Fruit fly (Drosophila melanogaster): ENCODE data around the gene CG13312.
A peak's percentile ranks its signal among the peaks of the same experiment; 100 is the strongest.

CG13312 gene

dm6 chr3L:8800432-8800831 lies 6.6 kb downstream of the CG13312 start, which contains the start of gene CG13310:
CG13310 (minus strand) TSS chr3L:8800532.
- TF ChIP-seq Abd-B (GFP tag; optimal IDR thresholded peaks at IDR 0.05) (no peak), tai (GFP tag; optimal IDR thresholded peaks at IDR 0.05) (no peak), Jra (GFP tag; optimal IDR thresholded peaks at IDR 0.05) (no peak), dmrt93B (GFP tag; optimal IDR thresholded peaks at IDR 0.05) (no peak)

DNA sequence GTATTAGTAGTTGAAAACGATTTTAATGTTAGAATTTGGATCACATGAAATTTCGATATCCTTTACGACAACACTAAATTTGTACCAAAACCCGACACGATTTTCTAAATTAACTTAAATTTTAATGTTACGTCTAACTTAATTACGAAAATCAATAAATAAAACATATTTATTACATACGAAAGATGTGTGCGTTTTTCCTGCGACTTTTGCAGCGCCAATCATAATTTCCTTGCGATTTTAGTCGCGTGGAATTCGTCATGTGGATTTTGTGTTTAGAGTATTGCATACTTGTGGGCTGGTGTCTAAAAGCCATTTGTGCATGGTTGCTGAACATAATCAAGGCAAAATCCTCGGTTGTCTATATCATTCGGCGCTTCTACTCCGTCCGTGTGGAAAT lies 8.5 kb downstream of the CG13312 start:
- no peak for TF ChIP-seq Dfd (GFP tag; optimal IDR thresholded peaks at IDR 0.05)
- peak; percentile 92 for TF ChIP-seq Myc (optimal IDR thresholded peaks at IDR 0.05)

DNA sequence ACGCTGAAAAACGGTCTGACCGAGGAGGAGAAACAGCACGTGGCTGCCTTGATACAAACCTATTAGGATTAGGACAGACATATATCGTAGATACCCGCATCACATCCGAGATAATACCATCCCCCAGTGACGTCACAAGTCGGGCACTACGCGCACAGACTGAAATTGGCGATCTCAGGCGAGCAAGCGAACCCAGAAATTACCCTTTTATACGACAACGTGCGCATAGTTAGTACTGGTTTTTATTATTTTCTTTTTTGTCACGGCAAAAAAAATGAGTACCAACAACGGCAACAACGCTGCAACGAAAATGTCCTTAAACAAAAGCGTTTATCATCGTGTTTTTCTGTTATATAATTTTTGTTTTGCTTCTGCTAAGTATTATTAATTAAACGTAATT lies 8.9 kb downstream of the CG13312 start:
- TF ChIP-seq fru (GFP tag; optimal IDR thresholded peaks at IDR 0.05) (no peak), Vsx2 (GFP tag; optimal IDR thresholded peaks at IDR 0.05; ENCODE audit: partially characterized antibody) (no peak), tai (GFP tag; optimal IDR thresholded peaks at IDR 0.05) (no peak), Rel (GFP tag; optimal IDR thresholded peaks at IDR 0.05) (no peak), Rel (tag; optimal IDR thresholded peaks at IDR 0.05) (no peak), sv (GFP tag; optimal IDR thresholded peaks at IDR 0.05) (no peak), Myc (optimal IDR thresholded peaks at IDR 0.05) (no peak)

DNA sequence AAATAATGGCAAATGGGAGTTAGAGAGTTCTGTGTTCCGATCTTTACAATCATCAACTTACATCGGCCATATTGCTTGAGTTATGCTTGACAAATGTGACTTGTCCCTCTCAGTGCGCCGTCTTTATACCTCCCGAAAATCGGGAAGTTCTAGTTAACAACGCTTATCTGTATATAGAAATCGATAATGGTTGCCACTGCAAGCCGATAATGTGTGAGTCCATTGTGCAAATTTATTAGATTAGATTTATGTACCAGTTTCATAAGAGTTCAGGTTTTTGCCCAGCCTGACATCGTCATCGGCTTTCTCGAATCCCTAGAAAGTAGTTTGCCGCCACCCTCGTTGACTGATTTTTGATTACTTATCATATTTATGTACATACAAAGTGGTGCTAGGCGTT lies 18.6 kb downstream of the CG13312 start, which contains the start of gene Acbp5:
TSS of gene Acbp5 (minus strand) at position 101 of the 400 bp plus-strand sequence.
- no peak for TF ChIP-seq HLH106 (tag; optimal IDR thresholded peaks at IDR 0.05)
- TF ChIP-seq Hr83 (GFP tag; optimal IDR thresholded peaks at IDR 0.05; ENCODE audit: poor library complexity, severe bottlenecking) = no peak
- no peak for TF ChIP-seq Abd-B (GFP tag; optimal IDR thresholded peaks at IDR 0.05)
- TF ChIP-seq jim (GFP tag; optimal IDR thresholded peaks at IDR 0.05) = no peak

DNA sequence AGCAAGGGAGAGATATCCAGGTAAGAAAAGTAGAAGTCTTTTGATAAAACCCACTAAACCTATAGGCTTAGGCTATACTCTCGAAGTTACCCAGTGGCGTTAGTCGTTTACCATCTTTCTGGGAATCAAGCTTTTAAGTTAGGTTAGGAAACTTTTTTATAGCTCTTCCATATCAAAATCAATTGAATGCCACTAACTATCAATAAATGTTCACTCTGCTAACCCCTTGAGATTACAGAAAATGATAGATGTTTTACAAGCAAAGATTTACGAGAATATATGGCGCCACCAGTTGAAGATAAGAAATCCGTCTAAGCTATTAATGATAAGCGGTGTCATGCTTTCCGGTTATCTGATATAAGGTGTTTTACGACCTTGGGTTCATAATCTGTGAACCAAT lies 19.3 kb downstream of the CG13312 start:
- TF ChIP-seq Abd-B (GFP tag; optimal IDR thresholded peaks at IDR 0.05) (no peak), Myc (optimal IDR thresholded peaks at IDR 0.05) (no peak), Sp1 (GFP tag; optimal IDR thresholded peaks at IDR 0.05) (no peak), Dif (GFP tag; optimal IDR thresholded peaks at IDR 0.05; ENCODE audit: partially characterized antibody) (no peak), brk (GFP tag; optimal IDR thresholded peaks at IDR 0.05) (no peak), psq (GFP tag; optimal IDR thresholded peaks at IDR 0.05) (no peak), N (GFP tag; optimal IDR thresholded peaks at IDR 0.05) (no peak), usp (GFP tag; optimal IDR thresholded peaks at IDR 0.05) (no peak), lola (GFP tag; optimal IDR thresholded peaks at IDR 0.05) (no peak), br (GFP tag; optimal IDR thresholded peaks at IDR 0.05) (no peak), HLH106 (tag; optimal IDR thresholded peaks at IDR 0.05) (no peak)

DNA sequence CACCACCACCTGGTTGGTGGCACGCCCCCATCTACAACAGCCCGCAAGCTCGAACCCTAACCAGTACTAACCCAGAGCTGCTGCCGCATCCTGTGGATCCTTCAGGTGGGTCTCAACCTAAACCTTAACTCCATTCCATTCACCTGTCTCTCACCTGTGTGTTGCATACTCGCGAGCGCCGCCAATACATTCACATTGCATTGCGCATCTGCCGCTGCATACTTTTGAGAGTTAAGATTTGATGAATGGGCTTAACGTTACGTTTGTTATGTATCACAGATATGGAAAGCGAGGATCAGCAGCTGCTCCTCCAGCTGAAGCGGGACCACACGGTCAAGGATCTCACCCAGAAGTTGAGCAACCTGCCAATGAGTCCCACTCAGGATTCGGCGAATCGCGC lies 19.8 kb downstream of the CG13312 start:
- peak; percentile 84 for TF ChIP-seq Myc (optimal IDR thresholded peaks at IDR 0.05)
- TF ChIP-seq N (GFP tag; optimal IDR thresholded peaks at IDR 0.05) = peak; percentile 88
- peak; percentile 68 for TF ChIP-seq Vsx2 (GFP tag; optimal IDR thresholded peaks at IDR 0.05; ENCODE audit: partially characterized antibody)
- peak; percentile 39 for TF ChIP-seq Abd-B (GFP tag; optimal IDR thresholded peaks at IDR 0.05)
- no peak for TF ChIP-seq lola (GFP tag; optimal IDR thresholded peaks at IDR 0.05)
- TF ChIP-seq OdsH (GFP tag; optimal IDR thresholded peaks at IDR 0.05) = no peak

dm6 chr3L:8783299-8783698 lies 23.7 kb downstream of the CG13312 start:
- no peak for TF ChIP-seq Rel (GFP tag; optimal IDR thresholded peaks at IDR 0.05)
- no peak for TF ChIP-seq Rel (tag; optimal IDR thresholded peaks at IDR 0.05)
- no peak for TF ChIP-seq Hr78 (GFP tag; optimal IDR thresholded peaks at IDR 0.05)
- no peak for TF ChIP-seq Mio (GFP tag; optimal IDR thresholded peaks at IDR 0.05)
- no peak for TF ChIP-seq HLH106 (tag; optimal IDR thresholded peaks at IDR 0.05)
- TF ChIP-seq ey (GFP tag; optimal IDR thresholded peaks at IDR 0.05) = no peak
- TF ChIP-seq h (GFP tag; optimal IDR thresholded peaks at IDR 0.05) = no peak
- no peak for TF ChIP-seq psq (GFP tag; optimal IDR thresholded peaks at IDR 0.05)
- no peak for TF ChIP-seq Dif (GFP tag; optimal IDR thresholded peaks at IDR 0.05; ENCODE audit: partially characterized antibody)
- no peak for TF ChIP-seq CG32264 (GFP tag; optimal IDR thresholded peaks at IDR 0.05)
- no peak for TF ChIP-seq jim (GFP tag; optimal IDR thresholded peaks at IDR 0.05)
- no peak for TF ChIP-seq usp (GFP tag; optimal IDR thresholded peaks at IDR 0.05)
- no peak for TF ChIP-seq rgr (GFP tag; optimal IDR thresholded peaks at IDR 0.05)
- TF ChIP-seq Sp1 (GFP tag; optimal IDR thresholded peaks at IDR 0.05) = no peak
- TF ChIP-seq br (GFP tag; optimal IDR thresholded peaks at IDR 0.05) = no peak
- TF ChIP-seq sage (GFP tag; optimal IDR thresholded peaks at IDR 0.05) = no peak
- no peak for TF ChIP-seq Myc (optimal IDR thresholded peaks at IDR 0.05)
- no peak for TF ChIP-seq Hnf4 (GFP tag; optimal IDR thresholded peaks at IDR 0.05)
